Worm (Caenorhabditis elegans): Measurements from ENCODE around the gene phat-5.

DNA sequence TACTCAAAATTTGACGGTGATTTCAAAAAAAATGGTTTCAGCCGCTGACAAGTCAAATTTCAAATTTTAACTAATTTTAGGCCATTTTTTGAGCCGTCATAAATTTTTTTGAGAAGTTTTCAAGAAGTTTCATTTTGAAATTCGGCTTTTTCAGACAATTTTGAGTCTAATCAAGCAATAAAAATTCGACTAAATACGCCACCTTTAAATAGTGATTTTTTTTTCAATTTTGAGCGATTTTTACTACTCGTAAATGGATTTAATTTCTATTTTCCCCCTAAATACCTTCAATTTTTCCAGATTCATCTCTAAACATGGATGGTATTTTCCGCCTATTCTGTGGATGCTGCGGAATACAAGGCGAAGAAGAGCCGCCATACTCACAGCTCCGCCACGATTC lies 21.9 kb upstream of the phat-5 start, which contains the start of gene Y45G5AL.1:
- TF ChIP-seq aly-1 (tag; optimal IDR thresholded peaks at IDR 0.05) (no peak), ceh-13 (GFP tag; optimal IDR thresholded peaks at IDR 0.05) (no peak), flt-1 (GFP tag; IDR thresholded peaks at IDR 0.05) (no peak), ama-1 (optimal IDR thresholded peaks at IDR 0.05) (no peak), hnd-1 (tag; optimal IDR thresholded peaks at IDR 0.05) (no peak)
